Fruit fly (Drosophila melanogaster) whole organism, embryonic: ENCODE results near the gene CG33703.

Experiments used
- Atf3 ChIP-seq: fragments of 200-800 bp; sonication (Bioruptor generic); optimal IDR thresholded peaks from 3 replicates; lab custom pipeline; 2016; ENCODE audit warnings: missing biosample characterization, missing genetic modification characterization
- Atf6 ChIP-seq: fragments of 200-800 bp; sonication (Bioruptor generic); IDR thresholded peaks from 2 replicates; pipeline ENCODE4 v1.3.6; 2022; ENCODE audit warnings: missing biosample characterization, missing genetic modification characterization
- BtbVII ChIP-seq: fragments of 200-800 bp; sonication (Bioruptor generic); optimal IDR thresholded peaks from 3 replicates; lab custom pipeline; 2017; ENCODE audit warnings: missing biosample characterization, mild to moderate bottlenecking, missing genetic modification characterization
- C15 ChIP-seq: fragments of 200-800 bp; sonication (Bioruptor generic); IDR thresholded peaks from 3 replicates; pipeline ENCODE4 v1.3.6; 2022; ENCODE audit warnings: missing biosample characterization, missing genetic modification characterization
- CG1024 ChIP-seq: fragments of 200-800 bp; sonication (Bioruptor generic); IDR thresholded peaks from 2 replicates; pipeline ENCODE4 v1.3.6; 2022; ENCODE audit warnings: missing biosample characterization, missing genetic modification characterization
- CG10979 ChIP-seq: fragments of 200-800 bp; sonication (Bioruptor generic); optimal IDR thresholded peaks from 2 replicates; lab custom pipeline; 2018; ENCODE audit warnings: missing biosample characterization, mild to moderate bottlenecking, missing genetic modification characterization, moderate library complexity
- CG11696 ChIP-seq: fragments of 200-800 bp; sonication (Bioruptor generic); IDR thresholded peaks from 2 replicates; pipeline ENCODE4 v1.3.6; 2022; ENCODE audit warnings: missing biosample characterization, missing genetic modification characterization
- CG12391 ChIP-seq: fragments of 200-800 bp; sonication (Bioruptor generic); optimal IDR thresholded peaks from 3 replicates; lab custom pipeline; 2018; ENCODE audit warnings: missing biosample characterization, mild to moderate bottlenecking, missing genetic modification characterization, moderate library complexity
- CG15696 ChIP-seq: fragments of 200-800 bp; sonication (Bioruptor generic); optimal IDR thresholded peaks from 2 replicates; lab custom pipeline; 2019; ENCODE audit warnings: missing biosample characterization, mild to moderate bottlenecking, missing genetic modification characterization, moderate library complexity
- CG1647 ChIP-seq: fragments of 200-800 bp; sonication (Bioruptor generic); optimal IDR thresholded peaks from 3 replicates; lab custom pipeline; 2016; ENCODE audit warnings: missing biosample characterization, missing genetic modification characterization
- CG16863 ChIP-seq: fragments of 200-800 bp; sonication (Bioruptor generic); optimal IDR thresholded peaks from 3 replicates; lab custom pipeline; 2016; ENCODE audit warnings: missing biosample characterization, missing genetic modification characterization
- CG17328 ChIP-seq: fragments of 200-800 bp; sonication (Bioruptor generic); IDR thresholded peaks from 2 replicates; pipeline ENCODE4 v1.3.6; 2022; ENCODE audit warnings: missing biosample characterization, missing genetic modification characterization
- CG2678 ChIP-seq: fragments of 200-800 bp; sonication (Bioruptor generic); optimal IDR thresholded peaks from 3 replicates; lab custom pipeline; 2019; ENCODE audit warnings: missing biosample characterization, mild to moderate bottlenecking, missing genetic modification characterization, moderate library complexity
- CG3163 ChIP-seq: fragments of 200-800 bp; sonication (Bioruptor generic); optimal IDR thresholded peaks from 3 replicates; lab custom pipeline; 2016; ENCODE audit warnings: missing biosample characterization, missing genetic modification characterization
- CG32767 ChIP-seq: fragments of 200-800 bp; sonication (Bioruptor generic); IDR thresholded peaks from 2 replicates; pipeline ENCODE4 v1.3.6; 2022; ENCODE audit warnings: missing biosample characterization, missing genetic modification characterization
- CG3281 ChIP-seq: fragments of 200-800 bp; sonication (Bioruptor generic); optimal IDR thresholded peaks from 3 replicates; lab custom pipeline; 2017; ENCODE audit warnings: missing biosample characterization, mild to moderate bottlenecking, missing genetic modification characterization
- CG34224 ChIP-seq: fragments of 200-800 bp; sonication (Bioruptor generic); IDR thresholded peaks from 3 replicates; pipeline ENCODE4 v1.3.6; 2022; ENCODE audit warnings: missing biosample characterization, missing genetic modification characterization; ENCODE audit not compliant: partially characterized antibody
- CG34422 ChIP-seq: fragments of 200-800 bp; sonication (Bioruptor generic); IDR thresholded peaks from 3 replicates; pipeline ENCODE4 v1.3.6; 2022; ENCODE audit warnings: missing biosample characterization, missing genetic modification characterization
- CG3838 ChIP-seq: fragments of 200-800 bp; sonication (Bioruptor generic); optimal IDR thresholded peaks from 3 replicates; lab custom pipeline; 2016; ENCODE audit warnings: missing biosample characterization, missing genetic modification characterization
- CG6854 ChIP-seq: fragments of 200-800 bp; sonication (Bioruptor generic); optimal IDR thresholded peaks from 3 replicates; lab custom pipeline; 2017; ENCODE audit warnings: missing biosample characterization, mild to moderate bottlenecking, missing genetic modification characterization
- CG7786 ChIP-seq: fragments of 200-800 bp; sonication (Bioruptor generic); optimal IDR thresholded peaks from 2 replicates; lab custom pipeline; 2016; ENCODE audit warnings: missing biosample characterization, missing genetic modification characterization
- CrebB ChIP-seq: fragments of 200-800 bp; sonication (Bioruptor generic); optimal IDR thresholded peaks from 3 replicates; lab custom pipeline; 2018; ENCODE audit warnings: missing biosample characterization, mild to moderate bottlenecking, missing genetic modification characterization
- D19B ChIP-seq: fragments of 200-800 bp; sonication (Bioruptor generic); optimal IDR thresholded peaks from 2 replicates; lab custom pipeline; 2017; ENCODE audit warnings: missing biosample characterization, mild to moderate bottlenecking, missing genetic modification characterization
- Dfd ChIP-seq, 2 experiments: fragments of >200 bp; optimal IDR thresholded peaks; 2 replicates each; lab custom pipeline; 2017; ENCODE audit warnings: missing biosample characterization in 2 of 2, missing genetic modification characterization in 2 of 2
- Ets97D ChIP-seq: fragments of 200-800 bp; sonication (Bioruptor generic); optimal IDR thresholded peaks from 3 replicates; lab custom pipeline; 2016; ENCODE audit warnings: missing biosample characterization, missing genetic modification characterization
- Gsc ChIP-seq: fragments of 200-800 bp; sonication (Bioruptor generic); IDR thresholded peaks from 2 replicates; pipeline ENCODE4 v1.3.6; 2022; ENCODE audit warnings: missing biosample characterization, missing genetic modification characterization
- Max ChIP-seq: fragments of 200-800 bp; sonication (Bioruptor generic); optimal IDR thresholded peaks from 2 replicates; lab custom pipeline; 2016; ENCODE audit warnings: missing biosample characterization, mild to moderate bottlenecking, missing genetic modification characterization
- PHDP ChIP-seq: fragments of 200-800 bp; sonication (Bioruptor generic); optimal IDR thresholded peaks from 3 replicates; lab custom pipeline; 2018; ENCODE audit warnings: missing biosample characterization, mild to moderate bottlenecking, missing genetic modification characterization, moderate library complexity
- Six4 ChIP-seq: fragments of 200-800 bp; sonication (Bioruptor generic); optimal IDR thresholded peaks from 2 replicates; lab custom pipeline; 2016; ENCODE audit warnings: missing biosample characterization, missing genetic modification characterization
- ab ChIP-seq: fragments of 200-800 bp; sonication (Bioruptor generic); optimal IDR thresholded peaks from 2 replicates; lab custom pipeline; 2016; ENCODE audit warnings: missing biosample characterization, missing genetic modification characterization
- amos ChIP-seq: fragments of 200-800 bp; sonication (Bioruptor generic); IDR thresholded peaks from 2 replicates; pipeline ENCODE4 v1.3.6; 2022; ENCODE audit warnings: missing biosample characterization, missing genetic modification characterization; ENCODE audit not compliant: partially characterized antibody
- croc ChIP-seq: fragments of 200-800 bp; sonication (Bioruptor generic); conservative IDR thresholded peaks from 3 replicates; pipeline ENCODE4 v1.3.6; 2022; ENCODE audit warnings: missing biosample characterization, missing genetic modification characterization
- crp ChIP-seq, 2 experiments: fragments of 200-800 bp; sonication (Bioruptor generic); optimal IDR thresholded peaks; 2 replicates in 1 of 2; 3 replicates in 1 of 2; lab custom pipeline; 2017; ENCODE audit warnings: missing biosample characterization in 2 of 2, missing genetic modification characterization in 2 of 2, mild to moderate bottlenecking in 1 of 2, moderate library complexity in 1 of 2
- dpn ChIP-seq, 2 experiments: fragments of 200-800 bp; sonication (Bioruptor generic); optimal IDR thresholded peaks; 3 replicates each; lab custom pipeline; 2016; ENCODE audit warnings: missing biosample characterization in 2 of 2, missing genetic modification characterization in 2 of 2
- gce ChIP-seq: fragments of 200-800 bp; sonication (Bioruptor generic); IDR thresholded peaks from 3 replicates; pipeline ENCODE4 v1.3.6; 2022; ENCODE audit warnings: missing biosample characterization, missing genetic modification characterization
- jing ChIP-seq: fragments of 200-800 bp; sonication (Bioruptor generic); optimal IDR thresholded peaks from 2 replicates; lab custom pipeline; 2018; ENCODE audit warnings: missing biosample characterization, mild to moderate bottlenecking, missing genetic modification characterization
- ken ChIP-seq: fragments of 200-800 bp; sonication (Bioruptor generic); IDR thresholded peaks from 3 replicates; pipeline ENCODE4 v1.3.6; 2022; ENCODE audit warnings: missing biosample characterization, missing genetic modification characterization
- nau ChIP-seq: fragments of 200-800 bp; sonication (Bioruptor generic); optimal IDR thresholded peaks from 3 replicates; lab custom pipeline; 2017; ENCODE audit warnings: missing biosample characterization, mild to moderate bottlenecking, missing genetic modification characterization, missing genetic modification reagents
- pzg ChIP-seq: fragments of 200-800 bp; sonication (Bioruptor generic); optimal IDR thresholded peaks from 3 replicates; lab custom pipeline; 2018; ENCODE audit warnings: missing biosample characterization, mild to moderate bottlenecking, missing genetic modification characterization, moderate library complexity
- sens ChIP-seq: fragments of 200-800 bp; sonication (Bioruptor generic); peaks from one replicate; lab custom pipeline; 2016; ENCODE audit warnings: missing biosample characterization, missing genetic modification characterization
- sim ChIP-seq: fragments of 200-800 bp; sonication (Bioruptor generic); IDR thresholded peaks from 2 replicates; pipeline ENCODE4 v1.3.6; 2022; ENCODE audit warnings: missing biosample characterization, missing genetic modification characterization
- sisA ChIP-seq: fragments of 200-800 bp; sonication (Bioruptor generic); IDR thresholded peaks from 2 replicates; pipeline ENCODE4 v1.3.6; 2022; ENCODE audit warnings: missing biosample characterization, missing genetic modification characterization
- stc ChIP-seq: fragments of 200-800 bp; sonication (Bioruptor generic); IDR thresholded peaks from 2 replicates; pipeline ENCODE4 v1.3.6; 2022; ENCODE audit warnings: missing biosample characterization, missing genetic modification characterization
- tll ChIP-seq, 2 experiments: fragments of 200-800 bp in 1 of 2; fragments of >200 bp in 1 of 2; sonication (Bioruptor generic) in 1 of 2; optimal IDR thresholded peaks; 2 replicates each; lab custom pipeline; 2017 to 2019; ENCODE audit warnings: missing biosample characterization in 2 of 2, missing genetic modification characterization in 2 of 2, mild to moderate bottlenecking in 1 of 2, moderate library complexity in 1 of 2
- trh ChIP-seq: fragments of 200-800 bp; sonication (Bioruptor generic); optimal IDR thresholded peaks from 2 replicates; lab custom pipeline; 2016; ENCODE audit warnings: missing biosample characterization, missing genetic modification characterization
- tx ChIP-seq: fragments of 200-800 bp; sonication (Bioruptor generic); optimal IDR thresholded peaks from 2 replicates; lab custom pipeline; 2016; ENCODE audit warnings: missing biosample characterization, missing genetic modification characterization
- wor ChIP-seq: fragments of 200-800 bp; sonication (Bioruptor generic); IDR thresholded peaks from 2 replicates; pipeline ENCODE4 v1.3.6; 2022; ENCODE audit warnings: missing biosample characterization, missing genetic modification characterization
- zen2 ChIP-seq: fragments of 200-800 bp; sonication (Bioruptor generic); IDR thresholded peaks from 3 replicates; pipeline ENCODE4 v1.3.6; 2022; ENCODE audit warnings: missing biosample characterization, missing genetic modification characterization; ENCODE audit not compliant: partially characterized antibody
- zfh1 ChIP-seq: fragments of 200-800 bp; sonication (Bioruptor generic); IDR thresholded peaks from 3 replicates; pipeline ENCODE4 v1.3.6; 2022; ENCODE audit warnings: missing biosample characterization, missing genetic modification characterization

Gene CG33703

DNA sequence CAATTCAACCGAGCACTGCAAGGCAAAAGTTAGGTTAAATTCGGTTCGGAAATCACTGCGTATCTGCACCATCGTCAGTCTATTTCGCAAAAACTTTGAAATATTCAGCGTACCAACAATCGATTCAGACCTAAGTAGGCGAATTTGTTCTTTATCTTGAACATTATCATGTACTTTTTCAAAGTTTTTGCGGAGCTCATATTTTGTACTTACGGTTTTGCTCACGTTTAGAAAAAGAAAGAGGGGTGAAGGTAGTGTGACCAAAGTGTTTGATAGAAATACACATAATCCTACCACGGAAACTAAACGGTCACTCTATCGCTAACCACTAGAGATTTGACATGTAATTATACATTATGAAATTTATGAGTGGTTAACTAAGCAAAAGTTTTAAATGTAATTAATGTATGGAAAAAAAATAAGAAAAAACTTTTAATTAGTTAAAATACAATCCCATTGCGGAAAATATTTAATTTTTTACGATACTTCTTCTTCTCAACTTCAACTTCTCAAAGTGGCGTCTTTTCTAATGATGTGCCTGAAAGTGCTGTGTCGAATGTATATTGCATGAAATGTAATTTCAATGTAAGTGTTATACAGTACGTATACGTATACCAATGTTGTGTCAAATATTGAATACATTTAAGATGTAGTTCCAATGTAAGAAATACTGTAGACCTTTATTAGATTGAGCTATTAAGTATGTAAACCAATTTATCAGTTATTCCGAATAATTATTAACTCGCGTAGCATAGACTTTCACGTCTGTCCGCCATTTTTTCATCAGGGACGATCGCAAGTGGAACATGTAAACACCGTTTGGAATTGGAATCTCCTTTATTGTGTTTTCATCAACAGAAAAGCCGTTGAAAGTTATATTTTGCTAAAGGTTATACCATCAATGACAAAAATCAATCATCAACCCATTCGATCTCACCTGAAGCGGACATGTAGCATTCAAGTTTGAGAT lies 888 bp downstream of the CG33703 start, which contains the start of gene RpS9 (continued):
- TF ChIP-seq BtbVII (GFP tag; lab: Kevin White, UChicago) (peak; percentile 43), pzg (GFP tag; lab: Kevin White, UChicago) (peak; percentile 61), Ets97D (GFP tag; lab: Kevin White, UChicago) (peak; percentile 80), CG34224 (GFP tag; lab: Robert Waterston, UW) (no peak), jing (GFP tag; lab: Kevin White, UChicago) (no peak), sens (GFP tag; lab: Kevin White, UChicago) (peak; percentile 87), Max (GFP tag; lab: Kevin White, UChicago) (peak; percentile 72), ab (GFP tag; lab: Kevin White, UChicago) (no peak), Six4 (GFP tag; lab: Kevin White, UChicago) (no peak), amos (GFP tag; lab: Robert Waterston, UW) (peak; percentile 60), dpn (GFP tag; optimal IDR thresholded peaks at IDR 0.05; lab: Kevin White, UChicago) (no peak), CG10979 (tag; lab: Kevin White, UChicago) (peak; percentile 21), Atf3 (GFP tag; lab: Kevin White, UChicago) (no peak), nau (GFP tag; lab: Kevin White, UChicago) (peak; percentile 4), tll (GFP tag; optimal IDR thresholded peaks at IDR 0.05; lab: Kevin White, UChicago) (no peak), PHDP (tag; lab: Kevin White, UChicago) (peak; percentile 56), D19B (no peak), CG3163 (no peak), CG17328 (GFP tag; lab: Robert Waterston, UW) (no peak), CG3838 (no peak), CG2678 (peak; percentile 58), gce (GFP tag; lab: Robert Waterston, UW) (no peak), Dfd (GFP tag; optimal IDR thresholded peaks at IDR 0.05; lab: Kevin White, UChicago) (no peak), CG1647 (GFP tag; lab: Kevin White, UChicago) (no peak), wor (GFP tag; lab: Robert Waterston, UW) (no peak), CG32767 (GFP tag; lab: Robert Waterston, UW) (no peak), CG7786 (no peak), trh (GFP tag; lab: Kevin White, UChicago) (no peak), stc (peak; percentile 22; the same call in 1 of the 2 replicates), sim (GFP tag; lab: Robert Waterston, UW) (peak; percentile 4; the same call in 1 of the 2 replicates), CG1024 (GFP tag; lab: Robert Waterston, UW) (no peak), C15 (GFP tag; lab: Robert Waterston, UW) (no peak), Atf6 (GFP tag; lab: Robert Waterston, UW) (no peak), CG16863 (GFP tag; lab: Kevin White, UChicago) (no peak), CG11696 (GFP tag; lab: Robert Waterston, UW) (no peak), CG15696 (no peak), zen2 (GFP tag; lab: Robert Waterston, UW) (no peak), zfh1 (no peak), crp (GFP tag; optimal IDR thresholded peaks at IDR 0.05; lab: Kevin White, UChicago) (no peak), CG6854 (GFP tag; lab: Kevin White, UChicago) (no peak), CG3281 (peak; percentile 68), CG34422 (GFP tag; lab: Robert Waterston, UW) (peak; percentile 48; the same call in 1 of the 3 replicates), CG12391 (tag; lab: Kevin White, UChicago) (peak; percentile 45), sisA (GFP tag; lab: Robert Waterston, UW) (no peak), Gsc (no peak), ken (no peak), croc (no peak), tx (GFP tag; lab: Kevin White, UChicago) (no peak), CrebB (tag; lab: Kevin White, UChicago) (peak; percentile 67)
